Worm (Caenorhabditis elegans): ENCODE measurements around the gene W08G11.1.

- TF ChIP-seq unc-55 (GFP tag; optimal IDR thresholded peaks at IDR 0.05) (no peak), nhr-11 (tag; optimal IDR thresholded peaks at IDR 0.05) (no peak), C38D4.7 (GFP tag; optimal IDR thresholded peaks at IDR 0.05) (no peak), hlh-13 (GFP tag; optimal IDR thresholded peaks at IDR 0.05) (no peak), ttx-3 (tag; optimal IDR thresholded peaks at IDR 0.05) (no peak), zip-5 (tag; optimal IDR thresholded peaks at IDR 0.05) (no peak), ceh-24 (tag; optimal IDR thresholded peaks at IDR 0.05) (no peak), pqm-1 (tag; optimal IDR thresholded peaks at IDR 0.05) (no peak)
These were observed 41.4 kb downstream of the W08G11.1 start, which contains the start of gene sri-65 for ce11 chrV:16388268-16388667.

Measured in whole organism, late embryonic.